Fruit fly (Drosophila melanogaster) whole organism, adult: Measurements from ENCODE around the gene Takl2.

Source experiments
- Crg-1 ChIP-seq: fragments of 200-800 bp; sonication (Bioruptor generic); optimal IDR thresholded peaks from 2 replicates; lab custom pipeline; 2016; ENCODE audit warnings: missing biosample characterization, missing genetic modification characterization
- Hr96 ChIP-seq: fragments of 200-800 bp; sonication (Bioruptor generic); optimal IDR thresholded peaks from 2 replicates; lab custom pipeline; 2016; ENCODE audit warnings: missing biosample characterization, missing genetic modification characterization
- kay ChIP-seq: fragments of 200-800 bp; sonication (Bioruptor generic); peaks from one replicate; lab custom pipeline; 2016; ENCODE audit warnings: missing biosample characterization, missing genetic modification characterization, borderline replicate concordance
- pad ChIP-seq: fragments of 200-800 bp; sonication (Bioruptor generic); optimal IDR thresholded peaks from 3 replicates; lab custom pipeline; 2017; ENCODE audit warnings: missing biosample characterization, missing genetic modification characterization, mild to moderate bottlenecking, moderate library complexity, missing genetic modification reagents

dm6 chr3R:22751698-22752097, 18.0 kb upstream of the Takl2 start:
- TF ChIP-seq Crg-1 (no peak), kay (GFP tag; lab: Kevin White, UChicago) (no peak), pad (GFP tag; lab: Kevin White, UChicago) (no peak), Hr96 (no peak)
